Worm (Caenorhabditis elegans) whole organism, L1 larva: ENCODE data around the gene test-1.

Source experiments
- Y116A8C.19 ChIP-seq: sonication (generic microtip); optimal IDR thresholded peaks from 2 replicates; lab custom pipeline; 2016; ENCODE audit warnings: missing compliant biosample characterization, missing genetic modification characterization, borderline replicate concordance
- ama-1 ChIP-seq: fragments of 150-350 bp; optimal IDR thresholded peaks from 2 replicates; lab custom pipeline; 2014
- blmp-1 ChIP-seq: fragments of 150-350 bp; optimal IDR thresholded peaks from 2 replicates; lab custom pipeline; 2014; ENCODE audit warnings: missing biosample characterization, missing genetic modification characterization
- ceh-8 ChIP-seq: fragments of 200-800 bp; sonication (Bioruptor generic); optimal IDR thresholded peaks from 2 replicates; lab custom pipeline; 2018; ENCODE audit warnings: mild to moderate bottlenecking, missing genetic modification characterization, moderate library complexity, missing compliant biosample characterization
- ceh-88 ChIP-seq: fragments of 200-800 bp; sonication (Bioruptor generic); IDR thresholded peaks from 2 replicates; pipeline ENCODE4 v1.3.6; 2022; ENCODE audit warnings: missing genetic modification characterization, missing compliant biosample characterization
- ceh-90 ChIP-seq: sonication (generic microtip); optimal IDR thresholded peaks from 2 replicates; lab custom pipeline; 2016; ENCODE audit warnings: missing genetic modification characterization, missing compliant biosample characterization
- dsc-1 ChIP-seq: sonication (generic microtip); optimal IDR thresholded peaks from 2 replicates; lab custom pipeline; 2016; ENCODE audit warnings: mild to moderate bottlenecking, missing genetic modification characterization, missing compliant biosample characterization
- efl-1 ChIP-seq, 4 experiments: fragments of 150-350 bp; optimal IDR thresholded peaks in 3 of 4; peaks in 1 of 4; 1 replicate in 1 of 4; 2 replicates in 3 of 4; lab custom pipeline; 2014; ENCODE audit warnings: missing biosample characterization in 2 of 4, missing genetic modification characterization in 2 of 4, missing genetic modification reagents in 2 of 4
- efl-3 ChIP-seq: fragments of 200-800 bp; sonication (Bioruptor generic); optimal IDR thresholded peaks from 2 replicates; lab custom pipeline; 2018; ENCODE audit warnings: mild to moderate bottlenecking, missing genetic modification characterization, missing compliant biosample characterization
- egl-27 ChIP-seq, 2 experiments: fragments of 150-350 bp in 1 of 2; sonication (generic microtip); optimal IDR thresholded peaks; 3 replicates each; lab custom pipeline; 2017 to 2018; ENCODE audit warnings: missing biosample characterization in 2 of 2, missing genetic modification characterization in 2 of 2, missing genetic modification reagents in 2 of 2
- elt-3 ChIP-seq, 6 experiments: fragments of 150-350 bp in 1 of 6; sonication (generic microtip); optimal IDR thresholded peaks; 2 replicates each; lab custom pipeline; 2017 to 2018; ENCODE audit warnings: missing biosample characterization in 6 of 6, missing genetic modification characterization in 6 of 6, inconsistent platforms in 1 of 6
- ets-5 ChIP-seq: fragments of 200-800 bp; sonication (Bioruptor generic); IDR thresholded peaks from 2 replicates; pipeline ENCODE4 v1.3.6; 2022; ENCODE audit warnings: missing genetic modification characterization, missing compliant biosample characterization
- fkh-10 ChIP-seq: sonication (generic microtip); optimal IDR thresholded peaks from 2 replicates; lab custom pipeline; 2017; ENCODE audit warnings: missing biosample characterization, missing genetic modification reagents, missing genetic modification characterization
- fkh-8 ChIP-seq: sonication (generic microtip); optimal IDR thresholded peaks from 2 replicates; lab custom pipeline; 2016; ENCODE audit warnings: mild to moderate bottlenecking, missing genetic modification characterization, missing compliant biosample characterization
- fos-1 ChIP-seq: fragments of 150-350 bp; optimal IDR thresholded peaks from 2 replicates; lab custom pipeline; 2014; ENCODE audit warnings: missing biosample characterization, missing genetic modification characterization
- grh-1 ChIP-seq: fragments of 200-800 bp; sonication (Bioruptor generic); IDR thresholded peaks from 2 replicates; pipeline ENCODE4 v1.3.6; 2022; ENCODE audit warnings: missing genetic modification reagents, missing genetic modification characterization, missing compliant biosample characterization
- hlh-17 ChIP-seq: fragments of 200-800 bp; sonication (Bioruptor generic); optimal IDR thresholded peaks from 2 replicates; lab custom pipeline; 2018; ENCODE audit warnings: missing genetic modification characterization, mild to moderate bottlenecking, missing compliant biosample characterization, moderate library complexity, borderline replicate concordance
- isw-1 ChIP-seq: fragments of 200-800 bp; sonication (Bioruptor generic); IDR thresholded peaks from 2 replicates; pipeline ENCODE4 v1.3.6; 2022; ENCODE audit warnings: missing genetic modification characterization, missing compliant biosample characterization
- jun-1 ChIP-seq: fragments of 150-350 bp; optimal IDR thresholded peaks from 2 replicates; lab custom pipeline; 2014; ENCODE audit warnings: missing biosample characterization, missing genetic modification reagents, missing genetic modification characterization
- lin-14 ChIP-seq: fragments of 200-800 bp; sonication (Bioruptor generic); optimal IDR thresholded peaks from 2 replicates; lab custom pipeline; 2018; ENCODE audit warnings: mild to moderate bottlenecking, missing genetic modification characterization, moderate library complexity, missing compliant biosample characterization
- lin-15B ChIP-seq: fragments of 150-350 bp; sonication (generic microtip); optimal IDR thresholded peaks from 3 replicates; lab custom pipeline; 2014; ENCODE audit warnings: missing biosample characterization, missing genetic modification characterization
- lin-35 ChIP-seq, 2 experiments: fragments of 150-350 bp; optimal IDR thresholded peaks; 2 replicates each; lab custom pipeline; 2014; ENCODE audit warnings: missing biosample characterization in 2 of 2, missing genetic modification characterization in 2 of 2, missing genetic modification reagents in 2 of 2
- lin-39 ChIP-seq: fragments of 150-350 bp; optimal IDR thresholded peaks from 2 replicates; lab custom pipeline; 2014; ENCODE audit warnings: missing biosample characterization, missing genetic modification reagents, missing genetic modification characterization
- lir-3 ChIP-seq: sonication (generic microtip); optimal IDR thresholded peaks from 2 replicates; lab custom pipeline; 2016; ENCODE audit warnings: mild to moderate bottlenecking, missing genetic modification characterization, moderate library complexity, missing compliant biosample characterization; ENCODE audit not compliant: poor library complexity
- mdl-1 ChIP-seq, 2 experiments: fragments of 150-350 bp; optimal IDR thresholded peaks; 2 replicates each; lab custom pipeline; 2014 to 2017; ENCODE audit warnings: missing biosample characterization in 2 of 2, missing genetic modification characterization in 2 of 2, inconsistent platforms in 1 of 2
- mep-1 ChIP-seq: fragments of 150-350 bp; optimal IDR thresholded peaks from 2 replicates; lab custom pipeline; 2014; ENCODE audit warnings: missing biosample characterization, missing genetic modification characterization
- nhr-11 ChIP-seq: fragments of 150-350 bp; optimal IDR thresholded peaks from 2 replicates; lab custom pipeline; 2014; ENCODE audit warnings: missing biosample characterization, missing genetic modification characterization
- nhr-12 ChIP-seq: sonication (generic microtip); optimal IDR thresholded peaks from 2 replicates; lab custom pipeline; 2017; ENCODE audit warnings: missing biosample characterization, missing genetic modification characterization
- nhr-19 ChIP-seq: fragments of 200-800 bp; sonication (Bioruptor generic); conservative IDR thresholded peaks from 2 replicates; pipeline ENCODE4 v1.3.6; 2022; ENCODE audit warnings: missing genetic modification characterization, missing compliant biosample characterization
- nhr-20 ChIP-seq: sonication (generic microtip); optimal IDR thresholded peaks from 2 replicates; lab custom pipeline; 2016; ENCODE audit warnings: mild to moderate bottlenecking, missing genetic modification characterization, missing compliant biosample characterization
- nhr-237 ChIP-seq: fragments of 150-350 bp; optimal IDR thresholded peaks from 2 replicates; lab custom pipeline; 2014; ENCODE audit warnings: missing biosample characterization, missing genetic modification characterization
- nhr-47 ChIP-seq: sonication (generic microtip); optimal IDR thresholded peaks from 2 replicates; lab custom pipeline; 2016; ENCODE audit warnings: mild to moderate bottlenecking, missing genetic modification characterization, moderate library complexity, missing compliant biosample characterization
- nhr-71 ChIP-seq: sonication (generic microtip); optimal IDR thresholded peaks from 2 replicates; lab custom pipeline; 2016; ENCODE audit warnings: mild to moderate bottlenecking, missing genetic modification characterization, moderate library complexity, missing compliant biosample characterization
- nhr-76 ChIP-seq: sonication (generic microtip); optimal IDR thresholded peaks from 2 replicates; lab custom pipeline; 2017; ENCODE audit warnings: missing biosample characterization, missing genetic modification characterization
- nhr-84 ChIP-seq: sonication (generic microtip); optimal IDR thresholded peaks from 2 replicates; lab custom pipeline; 2017; ENCODE audit warnings: missing biosample characterization, missing genetic modification characterization
- pqm-1 ChIP-seq: sonication (generic microtip); optimal IDR thresholded peaks from 3 replicates; lab custom pipeline; 2017; ENCODE audit warnings: missing biosample characterization, missing genetic modification characterization
- rnt-1 ChIP-seq: sonication (generic microtip); optimal IDR thresholded peaks from 2 replicates; lab custom pipeline; 2016; ENCODE audit warnings: mild to moderate bottlenecking, missing genetic modification characterization, moderate library complexity, missing compliant biosample characterization
- skn-1 ChIP-seq: fragments of 150-350 bp; optimal IDR thresholded peaks from 2 replicates; lab custom pipeline; 2014; ENCODE audit warnings: missing biosample characterization, missing genetic modification characterization
- snpc-4 ChIP-seq: fragments of 150-350 bp; optimal IDR thresholded peaks from 2 replicates; lab custom pipeline; 2014; ENCODE audit warnings: missing biosample characterization, missing genetic modification characterization
- snu-23 ChIP-seq: sonication (generic microtip); optimal IDR thresholded peaks from 2 replicates; lab custom pipeline; 2016; ENCODE audit warnings: missing genetic modification characterization, missing compliant biosample characterization
- swsn-7 ChIP-seq: sonication (generic microtip); optimal IDR thresholded peaks from 2 replicates; lab custom pipeline; 2016; ENCODE audit warnings: missing genetic modification characterization, missing compliant biosample characterization
- tbx-2 ChIP-seq: sonication (generic microtip); optimal IDR thresholded peaks from 2 replicates; lab custom pipeline; 2016; ENCODE audit warnings: missing genetic modification characterization, missing compliant biosample characterization
- unc-130 ChIP-seq: fragments of 150-350 bp; optimal IDR thresholded peaks from 2 replicates; lab custom pipeline; 2017; ENCODE audit warnings: missing biosample characterization, missing genetic modification characterization, inconsistent platforms
- unc-30 ChIP-seq: sonication (generic microtip); optimal IDR thresholded peaks from 2 replicates; lab custom pipeline; 2017; ENCODE audit warnings: missing biosample characterization, missing genetic modification characterization
- unc-62 ChIP-seq: fragments of 150-350 bp; optimal IDR thresholded peaks from 2 replicates; lab custom pipeline; 2014; ENCODE audit warnings: missing biosample characterization, missing genetic modification reagents, missing genetic modification characterization
- unc-86 ChIP-seq: sonication (generic microtip); optimal IDR thresholded peaks from 2 replicates; lab custom pipeline; 2016; ENCODE audit warnings: missing genetic modification characterization, missing compliant biosample characterization
- vab-15 ChIP-seq: sonication (generic microtip); optimal IDR thresholded peaks from 2 replicates; lab custom pipeline; 2017; ENCODE audit warnings: missing genotype, mild to moderate bottlenecking, missing genetic modification characterization, missing compliant biosample characterization
- xbp-1 ChIP-seq: sonication (generic microtip); optimal IDR thresholded peaks from 2 replicates; lab custom pipeline; 2016; ENCODE audit warnings: missing genetic modification characterization, missing compliant biosample characterization
- zag-1 ChIP-seq: fragments of 150-350 bp; optimal IDR thresholded peaks from 2 replicates; lab custom pipeline; 2014; ENCODE audit warnings: missing biosample characterization, missing genetic modification characterization
- zip-4 ChIP-seq: fragments of 200-800 bp; sonication (Bioruptor generic); optimal IDR thresholded peaks from 2 replicates; lab custom pipeline; 2018; ENCODE audit warnings: mild to moderate bottlenecking, missing genetic modification characterization, moderate library complexity, missing compliant biosample characterization
- ztf-11 ChIP-seq, 2 experiments: sonication (generic microtip); optimal IDR thresholded peaks; 2 replicates each; lab custom pipeline; 2016 to 2017; ENCODE audit warnings: missing genetic modification characterization in 2 of 2, missing biosample characterization in 1 of 2, missing compliant biosample characterization in 1 of 2

Gene test-1

ce11 chrIV:2177545-2177944 lies 40.8 kb downstream of the test-1 start, which contains the start of gene hrpu-2 (continued):
- TF ChIP-seq dsc-1 (tag; lab: Kevin White, UChicago) (peak; percentile 91), blmp-1 (peak; percentile 58), snpc-4 (tag; lab: Kevin White, UChicago) (peak; percentile 78), tbx-2 (tag; lab: Kevin White, UChicago) (peak; percentile 93), lin-39 (peak; percentile 90), ztf-11 (tag; optimal IDR thresholded peaks at IDR 0.05; lab: Kevin White, UChicago) (peak in 1 of 2 experiments; percentile 76), jun-1 (tag; lab: Kevin White, UChicago) (peak; percentile 85), unc-30 (peak; percentile 13), nhr-20 (tag; lab: Kevin White, UChicago) (peak; percentile 83), ets-5 (GFP tag; lab: Robert Waterston, UW) (no peak), egl-27 (tag; optimal IDR thresholded peaks at IDR 0.05; lab: Kevin White, UChicago) (peak in 1 of 2 experiments; percentile 13), nhr-71 (tag; lab: Kevin White, UChicago) (peak; percentile 94), nhr-12 (tag; lab: Kevin White, UChicago) (no peak), Y116A8C.19 (tag; lab: Kevin White, UChicago) (no peak), lin-14 (peak; percentile 87), efl-3 (GFP tag; lab: Kevin White, UChicago) (no peak), fos-1 (tag; lab: Kevin White, UChicago) (peak; percentile 84), xbp-1 (tag; lab: Kevin White, UChicago) (peak; percentile 86), fkh-10 (GFP tag; lab: Kevin White, UChicago) (peak; percentile 77), vab-15 (no peak), hlh-17 (GFP tag; lab: Kevin White, UChicago) (no peak), nhr-84 (tag; lab: Kevin White, UChicago) (no peak), lin-35 (GFP tag; optimal IDR thresholded peaks at IDR 0.05; lab: Kevin White, UChicago) (peak; percentile 97 to 98), ceh-90 (tag; lab: Kevin White, UChicago) (peak; percentile 67), fkh-8 (tag; lab: Kevin White, UChicago) (peak; percentile 85), lir-3 (tag; lab: Kevin White, UChicago) (no peak), nhr-19 (GFP tag; lab: Robert Waterston, UW) (peak; percentile 91), swsn-7 (tag; lab: Kevin White, UChicago) (peak; percentile 93), ceh-8 (GFP tag; lab: Kevin White, UChicago) (peak; percentile 91), rnt-1 (tag; lab: Kevin White, UChicago) (peak; percentile 96), skn-1 (tag; lab: Kevin White, UChicago) (peak; percentile 80), mdl-1 (tag; optimal IDR thresholded peaks at IDR 0.05; lab: Kevin White, UChicago) (peak in 1 of 2 experiments; percentile 80), nhr-47 (tag; lab: Kevin White, UChicago) (peak; percentile 95), elt-3 (tag; optimal IDR thresholded peaks at IDR 0.05; lab: Kevin White, UChicago) (peak in 2 of 6 experiments; percentile 54 to 77), isw-1 (GFP tag; lab: Robert Waterston, UW) (peak; percentile 86), zag-1 (no peak), efl-1 (optimal IDR thresholded peaks at IDR 0.05; lab: Kevin White, UChicago) (peak; percentile 98 to 99), efl-1 (GFP tag; optimal IDR thresholded peaks at IDR 0.05 in 1 of 2; lab: Kevin White, UChicago) (peak; percentile 98 to 100), pqm-1 (no peak), zip-4 (peak; percentile 84), unc-62 (GFP tag; lab: Kevin White, UChicago) (no peak)
- TF ChIP-seq, all 84 proteins: peak for 63

ce11 chrIV:2193037-2193436 lies 56.3 kb downstream of the test-1 start:
- TF ChIP-seq zag-1 (no peak), elt-3 (tag; optimal IDR thresholded peaks at IDR 0.05; lab: Kevin White, UChicago) (no peak), nhr-76 (tag; lab: Kevin White, UChicago) (no peak), nhr-237 (tag; lab: Kevin White, UChicago) (no peak), mep-1 (tag; lab: Kevin White, UChicago) (no peak), ceh-88 (GFP tag; lab: Robert Waterston, UW) (no peak), ama-1 (lab: Kevin White, UChicago) (no peak), ztf-11 (tag; optimal IDR thresholded peaks at IDR 0.05; lab: Kevin White, UChicago) (no peak), unc-86 (tag; lab: Kevin White, UChicago) (no peak), unc-130 (tag; lab: Kevin White, UChicago) (no peak), lin-15B (tag; lab: Kevin White, UChicago) (no peak), efl-1 (optimal IDR thresholded peaks at IDR 0.05; lab: Kevin White, UChicago) (no peak), efl-1 (GFP tag; optimal IDR thresholded peaks at IDR 0.05 in 1 of 2; lab: Kevin White, UChicago) (no peak), lin-35 (GFP tag; optimal IDR thresholded peaks at IDR 0.05; lab: Kevin White, UChicago) (peak in 1 of 2 experiments; percentile 19), lin-14 (no peak), grh-1 (no peak), Y116A8C.19 (tag; lab: Kevin White, UChicago) (no peak), nhr-47 (tag; lab: Kevin White, UChicago) (no peak), nhr-11 (no peak), unc-30 (no peak), snu-23 (GFP tag; lab: Kevin White, UChicago) (peak; percentile 14)
